Worm (Caenorhabditis elegans) whole organism, L3 larva: ENCODE measurements around the gene BE10.3.

Source experiments
- aly-2 ChIP-seq: fragments of 150-350 bp; optimal IDR thresholded peaks from 2 replicates; lab custom pipeline; 2014; ENCODE audit warnings: missing biosample characterization, missing genetic modification characterization
- ceh-82 ChIP-seq: fragments of 150-350 bp; optimal IDR thresholded peaks from 2 replicates; lab custom pipeline; 2014; ENCODE audit warnings: missing biosample characterization, missing genetic modification characterization
- ceh-9 ChIP-seq: sonication (generic microtip); optimal IDR thresholded peaks from 2 replicates; lab custom pipeline; 2018; ENCODE audit warnings: missing biosample characterization, missing genetic modification characterization
- egl-27 ChIP-seq: sonication (generic microtip); optimal IDR thresholded peaks from 4 replicates; lab custom pipeline; 2017; ENCODE audit warnings: missing biosample characterization, missing genetic modification reagents, missing genetic modification characterization
- elt-3 ChIP-seq, 3 experiments: fragments of 150-350 bp in 1 of 3; sonication (generic microtip) in 2 of 3; optimal IDR thresholded peaks; 2 replicates in 2 of 3; 4 replicates in 1 of 3; lab custom pipeline; 2014 to 2017; ENCODE audit warnings: missing biosample characterization in 3 of 3, missing genetic modification characterization in 3 of 3
- fkh-10 ChIP-seq: sonication (generic microtip); optimal IDR thresholded peaks from 2 replicates; lab custom pipeline; 2017; ENCODE audit warnings: missing biosample characterization, missing genetic modification reagents, missing genetic modification characterization
- jun-1 ChIP-seq: fragments of 150-350 bp; optimal IDR thresholded peaks from 2 replicates; lab custom pipeline; 2014; ENCODE audit warnings: missing biosample characterization, missing genetic modification reagents, missing genetic modification characterization
- nhr-11 ChIP-seq: fragments of 150-350 bp; optimal IDR thresholded peaks from 2 replicates; lab custom pipeline; 2014; ENCODE audit warnings: missing biosample characterization, missing genetic modification characterization
- nhr-12 ChIP-seq: fragments of 150-350 bp; optimal IDR thresholded peaks from 2 replicates; lab custom pipeline; 2014; ENCODE audit warnings: missing biosample characterization, missing genetic modification characterization
- nhr-25 ChIP-seq: sonication (generic microtip); optimal IDR thresholded peaks from 2 replicates; lab custom pipeline; 2017; ENCODE audit warnings: missing biosample characterization, missing genetic modification characterization
- pha-4 ChIP-seq: fragments of 150-350 bp; optimal IDR thresholded peaks from 2 replicates; lab custom pipeline; 2014; ENCODE audit warnings: missing biosample characterization, missing genetic modification reagents, missing genetic modification characterization
- skn-1 ChIP-seq: fragments of 150-350 bp; optimal IDR thresholded peaks from 2 replicates; lab custom pipeline; 2014; ENCODE audit warnings: missing biosample characterization, missing genetic modification characterization
- zag-1 ChIP-seq: fragments of 150-350 bp; optimal IDR thresholded peaks from 2 replicates; lab custom pipeline; 2014; ENCODE audit warnings: missing biosample characterization, missing genetic modification characterization
- ztf-11 ChIP-seq: fragments of 150-350 bp; optimal IDR thresholded peaks from 2 replicates; lab custom pipeline; 2014; ENCODE audit warnings: missing biosample characterization, missing genetic modification characterization

DNA sequence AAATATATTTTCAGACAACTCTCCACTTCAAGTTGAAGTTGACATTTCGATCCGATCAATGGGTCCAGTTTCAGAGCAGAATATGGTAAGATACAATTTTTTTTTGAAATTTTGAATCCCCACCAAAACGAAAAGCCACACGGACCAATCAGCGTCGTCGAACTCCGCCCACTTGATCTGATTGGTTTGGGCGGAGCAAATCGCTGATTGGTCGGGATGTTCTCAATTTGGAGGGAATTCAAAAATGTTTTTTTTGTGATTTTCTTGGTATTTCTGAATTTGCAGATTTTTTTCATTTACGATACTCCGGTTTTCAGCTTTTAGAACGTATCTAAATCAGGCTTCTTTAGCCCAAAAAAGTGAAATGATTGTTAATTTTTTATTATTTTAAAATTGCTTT, 22.4 kb upstream of the BE10.3 start:
- no peak for TF ChIP-seq jun-1 (tag; lab: Kevin White, UChicago)
- TF ChIP-seq nhr-11 (tag; lab: Kevin White, UChicago), result no peak
- TF ChIP-seq aly-2 (tag; lab: Kevin White, UChicago), result no peak
- no peak for TF ChIP-seq skn-1 (tag; lab: Kevin White, UChicago)
- TF ChIP-seq pha-4 (tag; lab: Kevin White, UChicago), result no peak
- TF ChIP-seq ztf-11, result no peak
- no peak for TF ChIP-seq ceh-82 (tag; lab: Kevin White, UChicago)
- no peak for TF ChIP-seq ceh-9 (tag; lab: Kevin White, UChicago)
- no peak for TF ChIP-seq nhr-12 (tag; lab: Kevin White, UChicago)
- TF ChIP-seq zag-1 (tag; lab: Kevin White, UChicago), result no peak
- TF ChIP-seq elt-3 (tag; optimal IDR thresholded peaks at IDR 0.05; lab: Kevin White, UChicago), result no peak
- TF ChIP-seq egl-27 (tag; lab: Kevin White, UChicago), result no peak
- no peak for TF ChIP-seq fkh-10 (GFP tag; lab: Kevin White, UChicago)
- TF ChIP-seq nhr-25, result no peak
